Worm (Caenorhabditis elegans) whole organism, early embryonic: ENCODE measurements around the gene gck-1.

Experiments used
- B0310.2 ChIP-seq: sonication (generic microtip); optimal IDR thresholded peaks from 2 replicates; lab custom pipeline; 2016; ENCODE audit warnings: mild to moderate bottlenecking, missing genetic modification characterization, missing compliant biosample characterization
- F13C5.2 ChIP-seq: sonication (generic microtip); optimal IDR thresholded peaks from 2 replicates; lab custom pipeline; 2017; ENCODE audit warnings: mild to moderate bottlenecking, missing genetic modification characterization, inconsistent platforms, missing compliant biosample characterization
- aly-1 ChIP-seq: sonication (generic microtip); optimal IDR thresholded peaks from 2 replicates; lab custom pipeline; 2016; ENCODE audit warnings: missing genetic modification characterization, missing compliant biosample characterization
- ama-1 ChIP-seq: fragments of 150-350 bp; optimal IDR thresholded peaks from 2 replicates; lab custom pipeline; 2014
- ceh-13 ChIP-seq: fragments of 200-800 bp; sonication (Bioruptor generic); optimal IDR thresholded peaks from 2 replicates; lab custom pipeline; 2018; ENCODE audit warnings: mild to moderate bottlenecking, missing genetic modification characterization, missing compliant biosample characterization
- ceh-36 ChIP-seq: sonication (generic microtip); optimal IDR thresholded peaks from 2 replicates; lab custom pipeline; 2016; ENCODE audit warnings: missing genetic modification characterization, inconsistent platforms, missing compliant biosample characterization
- ets-7 ChIP-seq: sonication (generic microtip); optimal IDR thresholded peaks from 2 replicates; lab custom pipeline; 2016; ENCODE audit warnings: missing genotype, missing genetic modification characterization, missing compliant biosample characterization
- flt-1 ChIP-seq: fragments of 200-800 bp; sonication (Bioruptor generic); IDR thresholded peaks from 2 replicates; pipeline ENCODE4 v1.3.6; 2022; ENCODE audit warnings: missing genetic modification characterization, missing compliant biosample characterization
- hmbx-1 ChIP-seq: sonication (generic microtip); optimal IDR thresholded peaks from 2 replicates; lab custom pipeline; 2016; ENCODE audit warnings: mild to moderate bottlenecking, missing genetic modification characterization, missing compliant biosample characterization
- hmg-4 ChIP-seq: fragments of 200-800 bp; sonication (Bioruptor generic); optimal IDR thresholded peaks from 2 replicates; lab custom pipeline; 2018; ENCODE audit warnings: mild to moderate bottlenecking, missing genetic modification characterization, missing compliant biosample characterization
- hnd-1 ChIP-seq: sonication (generic microtip); optimal IDR thresholded peaks from 2 replicates; lab custom pipeline; 2016; ENCODE audit warnings: missing genetic modification characterization, missing compliant biosample characterization
- pes-1 ChIP-seq: fragments of 200-800 bp; sonication (Bioruptor generic); IDR thresholded peaks from 2 replicates; pipeline ENCODE4 v1.3.6; 2022; ENCODE audit warnings: missing genetic modification reagents, missing genetic modification characterization, missing compliant biosample characterization
- scrt-1 ChIP-seq: fragments of 200-800 bp; sonication (Bioruptor generic); IDR thresholded peaks from 2 replicates; pipeline ENCODE4 v1.3.6; 2022; ENCODE audit warnings: missing genetic modification characterization, missing compliant biosample characterization
- sea-1 ChIP-seq: fragments of 200-800 bp; sonication (Bioruptor generic); conservative IDR thresholded peaks from 2 replicates; pipeline ENCODE4 v1.3.6; 2022; ENCODE audit warnings: missing genetic modification characterization, missing compliant biosample characterization
- tbx-11 ChIP-seq: fragments of 200-800 bp; sonication (Bioruptor generic); IDR thresholded peaks from 2 replicates; pipeline ENCODE4 v1.3.6; 2022; ENCODE audit warnings: missing genetic modification characterization, missing compliant biosample characterization
- tbx-37 ChIP-seq: fragments of 200-800 bp; sonication (Bioruptor generic); conservative IDR thresholded peaks from 2 replicates; pipeline ENCODE4 v1.3.6; 2022; ENCODE audit warnings: missing genetic modification reagents, missing genetic modification characterization, missing compliant biosample characterization
- tra-4 ChIP-seq: sonication (generic microtip); optimal IDR thresholded peaks from 2 replicates; lab custom pipeline; 2017; ENCODE audit warnings: missing genetic modification characterization, missing compliant biosample characterization

The gck-1 gene

DNA sequence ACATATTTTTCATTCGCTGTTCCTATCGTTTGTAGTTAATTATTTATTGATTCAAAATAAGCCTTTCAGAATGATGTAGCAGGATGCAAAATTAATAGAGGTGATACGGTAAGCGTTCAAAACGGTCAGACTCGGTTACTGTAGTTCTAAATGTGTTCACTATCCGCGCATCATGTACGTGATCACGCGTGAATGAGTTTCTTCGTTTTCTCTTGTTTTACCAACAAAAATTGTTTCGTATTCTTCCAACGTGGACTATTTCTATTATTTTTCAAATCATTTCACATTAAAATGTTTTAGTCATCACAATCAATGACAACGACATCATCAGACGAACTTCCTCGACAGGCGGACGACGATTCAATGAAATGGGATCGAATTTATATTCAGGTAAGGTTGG, at the start of gene gck-1:
gck-1 (plus strand) TSS at position 301 of the 400 bp plus-strand sequence.
- TF ChIP-seq hnd-1 (no peak), ceh-36 (tag; lab: Kevin White, UChicago) (no peak), pes-1 (GFP tag; lab: Robert Waterston, UW) (no peak), aly-1 (no peak), tra-4 (tag; lab: Kevin White, UChicago) (no peak), B0310.2 (tag; lab: Kevin White, UChicago) (no peak), ets-7 (tag; lab: Kevin White, UChicago) (no peak), sea-1 (no peak), flt-1 (GFP tag; lab: Robert Waterston, UW) (no peak), scrt-1 (GFP tag; lab: Robert Waterston, UW) (no peak)

DNA sequence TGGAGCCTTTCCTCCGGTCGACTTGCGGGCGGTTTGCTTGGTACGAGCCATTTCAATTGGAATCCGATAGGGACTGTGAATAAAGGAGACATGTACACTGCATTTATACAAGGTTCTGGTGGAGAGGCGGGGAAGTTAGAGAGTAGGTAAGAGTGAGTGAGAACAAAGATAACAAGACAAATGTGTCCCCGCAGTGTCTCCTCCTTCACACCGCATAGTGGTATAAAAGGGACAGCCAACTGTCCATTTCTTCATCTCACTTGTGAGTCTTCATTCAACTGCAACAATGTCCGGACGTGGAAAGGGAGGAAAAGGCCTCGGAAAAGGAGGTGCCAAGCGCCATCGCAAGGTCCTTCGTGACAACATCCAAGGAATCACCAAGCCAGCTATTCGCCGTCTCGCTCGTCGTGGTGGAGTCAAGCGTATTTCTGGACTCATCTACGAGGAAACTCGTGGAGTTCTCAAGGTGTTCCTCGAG, 49.6 kb upstream of the gck-1 start, which contains the start of the genes his-17 and his-18:
his-17 (minus strand) TSS at position 51 of the 478 bp plus-strand sequence.
his-18 (plus strand) TSS at position 287 of the 478 bp plus-strand sequence.
- TF ChIP-seq flt-1 (GFP tag; lab: Robert Waterston, UW) (peak; percentile 45; the same call in 1 of the 2 replicates), scrt-1 (GFP tag; lab: Robert Waterston, UW) (peak; percentile 56; the same call in 1 of the 2 replicates), pes-1 (GFP tag; lab: Robert Waterston, UW) (peak; percentile 77), tbx-37 (GFP tag; lab: Robert Waterston, UW) (peak; percentile 22; the same call in 1 of the 2 replicates), sea-1 (peak; percentile 73), tbx-11 (GFP tag; lab: Robert Waterston, UW) (peak; percentile 61; the same call in 1 of the 2 replicates)

DNA sequence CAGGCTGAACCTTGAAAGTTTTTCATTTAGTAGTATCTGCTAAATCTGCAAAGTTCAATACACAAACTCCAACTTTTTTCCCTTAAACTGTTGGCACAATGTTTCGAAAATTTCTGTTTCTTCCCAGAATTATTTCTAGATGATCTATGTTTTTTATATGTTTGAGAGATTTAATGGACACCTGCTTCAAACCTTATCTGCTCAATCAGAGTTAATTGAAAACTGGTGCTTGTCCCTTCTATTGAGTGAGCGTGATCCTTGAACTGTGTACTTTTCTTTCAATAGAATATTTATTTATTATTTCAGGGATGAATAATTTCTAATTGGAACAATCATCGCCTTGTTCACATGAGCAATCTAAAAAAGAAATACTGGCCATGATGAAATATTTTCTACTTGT, 48.8 kb upstream of the gck-1 start, which contains the start of gene frpr-13:
frpr-13 (plus strand) TSS at position 301 of the 400 bp plus-strand sequence.
- peak; percentile 54 for TF ChIP-seq ama-1
- no peak for TF ChIP-seq scrt-1 (GFP tag; lab: Robert Waterston, UW)

DNA sequence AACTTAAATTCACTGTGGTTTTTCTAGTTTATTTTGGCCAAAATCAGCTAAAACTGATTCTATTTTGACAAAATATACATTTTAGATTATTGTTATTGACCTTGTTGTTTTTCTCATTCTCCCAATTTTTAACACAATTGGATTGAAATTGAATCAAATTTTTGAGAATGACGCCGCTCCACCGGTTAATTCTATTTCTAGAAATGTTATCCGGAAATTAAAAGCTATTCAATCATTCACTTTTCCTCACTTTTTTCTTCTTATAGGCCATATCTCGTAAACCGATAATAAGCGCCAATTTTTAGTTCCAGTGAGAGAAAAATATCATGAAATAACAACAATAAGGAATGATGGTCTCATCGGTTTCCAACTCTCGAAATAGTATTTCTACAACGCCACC, 44.9 kb upstream of the gck-1 start, which contains the start of gene frpr-12:
frpr-12 (plus strand) TSS at position 301 of the 400 bp plus-strand sequence.
- TF ChIP-seq tra-4 (tag; lab: Kevin White, UChicago) (no peak), pes-1 (GFP tag; lab: Robert Waterston, UW) (no peak), ceh-36 (tag; lab: Kevin White, UChicago) (no peak), ceh-13 (GFP tag; lab: Kevin White, UChicago) (no peak)

DNA sequence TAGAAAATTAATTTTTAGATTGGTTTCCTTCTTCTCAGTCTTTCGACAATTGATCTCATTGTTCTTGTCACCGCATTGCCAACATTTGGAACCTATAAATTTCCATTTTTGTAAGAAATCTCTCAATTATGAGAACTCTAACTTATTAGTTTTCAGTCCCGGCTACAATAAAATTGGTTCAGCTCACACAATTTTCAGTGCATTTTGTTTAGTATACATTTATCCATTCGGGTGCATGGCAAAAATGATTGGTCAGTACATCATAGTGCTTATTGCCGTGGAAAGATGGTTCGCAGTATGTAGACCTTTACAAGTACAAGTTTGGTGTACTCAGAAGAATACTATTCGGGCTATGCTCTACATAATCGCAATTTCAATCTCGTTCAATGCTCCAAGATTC, 43.7 kb upstream of the gck-1 start:
- TF ChIP-seq flt-1 (GFP tag; lab: Robert Waterston, UW) (no peak), aly-1 (no peak), ceh-13 (GFP tag; lab: Kevin White, UChicago) (no peak), sea-1 (no peak), pes-1 (GFP tag; lab: Robert Waterston, UW) (no peak), ets-7 (tag; lab: Kevin White, UChicago) (no peak), scrt-1 (GFP tag; lab: Robert Waterston, UW) (no peak), tra-4 (tag; lab: Kevin White, UChicago) (no peak), tbx-11 (GFP tag; lab: Robert Waterston, UW) (no peak), hnd-1 (no peak), hmg-4 (GFP tag; lab: Kevin White, UChicago) (no peak), hmbx-1 (tag; lab: Kevin White, UChicago) (no peak), F13C5.2 (no peak), ama-1 (no peak), ceh-36 (tag; lab: Kevin White, UChicago) (no peak), B0310.2 (tag; lab: Kevin White, UChicago) (no peak), tbx-37 (GFP tag; lab: Robert Waterston, UW) (no peak)

DNA sequence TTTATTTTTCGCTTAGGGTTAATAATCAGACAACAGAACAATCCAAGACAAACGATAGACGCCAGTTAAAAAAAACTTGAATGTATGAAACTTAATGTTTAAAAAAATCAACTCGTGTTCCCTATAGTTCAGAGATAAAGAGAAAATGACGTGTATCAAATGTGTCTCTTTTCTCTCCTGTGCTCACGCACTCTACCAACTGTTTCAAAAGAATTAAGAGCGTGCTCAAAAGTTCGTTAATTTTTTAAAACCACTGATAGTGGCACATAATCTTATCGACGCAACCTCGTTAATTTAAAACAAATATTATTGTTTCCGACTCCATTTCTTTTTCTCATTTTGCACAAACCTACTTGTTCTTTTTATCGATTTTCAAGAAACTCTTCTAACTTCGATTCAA, 41.9 kb upstream of the gck-1 start:
- TF ChIP-seq hnd-1 (no peak), sea-1 (no peak), ets-7 (tag; lab: Kevin White, UChicago) (no peak), ceh-13 (GFP tag; lab: Kevin White, UChicago) (no peak), tra-4 (tag; lab: Kevin White, UChicago) (no peak), tbx-37 (GFP tag; lab: Robert Waterston, UW) (no peak), ama-1 (no peak)

DNA sequence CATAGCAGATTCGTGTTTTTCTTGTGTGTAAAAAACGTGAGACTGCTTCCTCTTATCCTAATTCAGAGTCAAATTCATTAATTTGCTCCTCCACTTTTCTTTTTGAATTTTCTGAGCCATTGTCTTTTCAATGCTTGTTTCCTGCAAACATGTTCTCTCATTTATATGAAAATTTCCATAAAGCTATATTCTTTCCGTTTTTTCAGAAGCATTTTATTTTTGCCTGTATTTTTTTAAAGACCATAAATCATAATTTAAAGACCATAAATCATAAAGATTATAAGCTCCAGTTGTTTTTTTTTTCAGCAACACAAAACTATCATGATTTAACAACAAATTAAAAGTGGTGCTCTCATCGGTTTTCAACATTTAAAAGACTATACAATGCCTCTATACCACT, 40.7 kb upstream of the gck-1 start, which contains the start of gene frpr-11:
frpr-11 (plus strand) TSS at position 301 of the 400 bp plus-strand sequence.
- TF ChIP-seq aly-1 (no peak), sea-1 (no peak), hmg-4 (GFP tag; lab: Kevin White, UChicago) (no peak), hnd-1 (no peak), scrt-1 (GFP tag; lab: Robert Waterston, UW) (no peak), hmbx-1 (tag; lab: Kevin White, UChicago) (no peak), F13C5.2 (no peak), tbx-37 (GFP tag; lab: Robert Waterston, UW) (no peak), flt-1 (GFP tag; lab: Robert Waterston, UW) (no peak), ama-1 (no peak), tbx-11 (GFP tag; lab: Robert Waterston, UW) (no peak), tra-4 (tag; lab: Kevin White, UChicago) (no peak), pes-1 (GFP tag; lab: Robert Waterston, UW) (no peak), ets-7 (tag; lab: Kevin White, UChicago) (no peak), ceh-13 (GFP tag; lab: Kevin White, UChicago) (no peak), ceh-36 (tag; lab: Kevin White, UChicago) (no peak)

DNA sequence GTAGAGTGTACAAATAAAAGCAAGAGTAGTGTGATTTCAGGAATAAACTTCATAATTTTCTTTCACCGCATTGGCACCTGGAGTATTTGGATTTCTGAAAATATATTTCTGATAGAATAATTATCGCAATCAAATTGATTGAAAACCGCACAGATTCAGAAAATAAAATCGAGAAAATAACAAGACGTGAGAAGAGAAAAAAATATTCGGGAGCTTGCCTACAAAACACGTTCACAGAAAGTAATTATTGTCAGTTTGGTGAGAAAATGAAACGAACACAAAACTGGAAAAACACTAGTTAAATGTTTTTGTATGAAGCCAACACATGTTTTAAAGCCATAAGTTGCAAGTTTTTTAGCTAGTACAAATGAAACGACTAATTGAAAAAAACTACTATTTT, 33.7 kb upstream of the gck-1 start, which contains the start of gene mod-1:
mod-1 (minus strand) TSS at position 101 of the 400 bp plus-strand sequence.
- TF ChIP-seq ceh-36 (tag; lab: Kevin White, UChicago): no peak
- no peak for TF ChIP-seq aly-1
- no peak for TF ChIP-seq tbx-11 (GFP tag; lab: Robert Waterston, UW)
- TF ChIP-seq scrt-1 (GFP tag; lab: Robert Waterston, UW): no peak
